Worm (Caenorhabditis elegans): Measurements from ENCODE around the gene trr-1.

The trr-1 gene

DNA sequence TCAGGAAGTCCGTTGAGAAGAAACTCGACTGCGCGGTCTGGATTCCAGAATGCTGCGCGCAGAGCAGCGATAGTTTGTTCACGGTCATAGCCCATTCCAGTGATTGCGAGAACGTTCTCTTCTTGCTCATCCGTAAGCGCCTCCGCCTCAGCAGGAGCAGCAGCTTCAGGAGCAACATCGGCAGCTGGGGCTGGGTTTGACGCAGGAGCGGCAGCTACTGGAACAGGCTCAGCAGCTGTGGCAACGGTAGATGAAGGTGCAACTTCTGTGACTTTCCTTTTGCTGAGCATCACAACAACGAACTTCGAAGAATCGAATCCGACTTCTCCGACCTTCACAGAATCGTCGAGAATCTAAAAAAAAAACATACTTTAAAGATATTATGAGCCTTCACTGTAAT lies 23.6 kb downstream of the trr-1 start:
- TF ChIP-seq set-16 (GFP tag; IDR thresholded peaks at IDR 0.05) (peak; percentile 87), jun-1 (tag; optimal IDR thresholded peaks at IDR 0.05) (no peak), ceh-82 (tag; optimal IDR thresholded peaks at IDR 0.05) (no peak)

ce11 chrII:11650975-11651588 lies 24.6 kb downstream of the trr-1 start, which contains the start of gene coa-7:
TSS of gene coa-7 (minus strand) at chrII:11651148.
- TF ChIP-seq unc-62 (GFP tag; optimal IDR thresholded peaks at IDR 0.05 in 1 of 2) (peak in 1 of 2 experiments; percentile 72), unc-62 (tag; optimal IDR thresholded peaks at IDR 0.05) (no peak), jun-1 (tag; optimal IDR thresholded peaks at IDR 0.05) (no peak), hlh-30 (tag; optimal IDR thresholded peaks at IDR 0.05; ENCODE audit: insufficient read depth) (no peak), ztf-11 (tag; optimal IDR thresholded peaks at IDR 0.05) (no peak), lin-38 (GFP tag; IDR thresholded peaks at IDR 0.05) (peak; percentile 36; the same call in 1 of the 2 replicates), lin-13 (GFP tag; optimal IDR thresholded peaks at IDR 0.05) (no peak), cey-2 (tag; optimal IDR thresholded peaks at IDR 0.05; ENCODE audit: borderline replicate concordance, insufficient read depth) (no peak), pha-4 (GFP tag; IDR thresholded peaks at IDR 0.05) (peak; percentile 37; the same call in 1 of the 2 replicates), pha-4 (tag; optimal IDR thresholded peaks at IDR 0.05) (no peak), ceh-28 (tag; optimal IDR thresholded peaks at IDR 0.05) (no peak), T26A8.4 (GFP tag; IDR thresholded peaks at IDR 0.05) (0 out of 2 replicates have a peak, but pooled peaks have one; percentile 19), F49E8.2 (tag; optimal IDR thresholded peaks at IDR 0.05; ENCODE audit: borderline replicate concordance) (peak; percentile 22), mdl-1 (tag; optimal IDR thresholded peaks at IDR 0.05) (no peak), pqm-1 (tag; optimal IDR thresholded peaks at IDR 0.05) (no peak), ztf-7 (tag; optimal IDR thresholded peaks at IDR 0.05) (no peak), D1046.2 (GFP tag; IDR thresholded peaks at IDR 0.05) (no peak), vab-7 (GFP tag; IDR thresholded peaks at IDR 0.05) (no peak), nhr-42 (GFP tag; IDR thresholded peaks at IDR 0.05) (no peak), mes-2 (tag; optimal IDR thresholded peaks at IDR 0.05; ENCODE audit: poor library complexity, severe bottlenecking) (no peak), ama-1 (optimal IDR thresholded peaks at IDR 0.05) (peak; percentile 78), Y48G9A.11 (GFP tag; IDR thresholded peaks at IDR 0.05) (peak; percentile 6; the same call in 1 of the 2 replicates), egl-43 (GFP tag; IDR thresholded peaks at IDR 0.05) (no peak), ctbp-1 (GFP tag; IDR thresholded peaks at IDR 0.05) (peak; percentile 64; the same call in 1 of the 2 replicates)

ce11 chrII:11649239-11649638 lies 26.5 kb downstream of the trr-1 start:
- TF ChIP-seq dve-1 (tag; optimal IDR thresholded peaks at IDR 0.05; ENCODE audit: insufficient read depth) (peak; percentile 40), hlh-30 (tag; optimal IDR thresholded peaks at IDR 0.05; ENCODE audit: insufficient read depth) (peak; percentile 41), aha-1 (tag) (peak; percentile 81), madf-9 (GFP tag; conservative IDR thresholded peaks at IDR 0.05) (no peak), lsy-2 (tag; optimal IDR thresholded peaks at IDR 0.05) (peak in 1 of 2 experiments; percentile 35)

DNA sequence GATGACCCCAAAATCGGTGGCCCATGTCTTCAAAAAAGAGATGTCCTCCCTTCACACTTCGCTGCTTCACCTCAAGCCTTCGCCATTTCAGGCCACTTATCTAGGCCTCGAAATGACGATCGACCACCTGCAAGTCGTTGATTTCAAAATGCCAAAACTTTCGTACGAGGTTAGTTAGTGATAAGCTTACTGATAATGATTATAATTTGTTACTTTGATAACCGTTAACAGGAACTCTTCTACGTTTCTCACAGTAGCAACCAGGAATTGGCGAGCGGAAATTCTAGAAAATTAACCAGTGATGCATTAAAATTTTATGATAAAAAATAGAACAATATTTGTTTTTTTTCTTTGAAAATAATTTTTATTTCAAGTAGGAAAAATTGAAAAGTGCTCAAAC lies 28.9 kb downstream of the trr-1 start:
- TF ChIP-seq daf-19 (GFP tag; conservative IDR thresholded peaks at IDR 0.05) (no peak), F37D6.2 (tag; optimal IDR thresholded peaks at IDR 0.05) (no peak), nhr-28 (tag; optimal IDR thresholded peaks at IDR 0.05) (peak; percentile 13), spr-3 (GFP tag; optimal IDR thresholded peaks at IDR 0.05) (no peak), spr-1 (tag; optimal IDR thresholded peaks at IDR 0.05) (no peak), lin-39 (tag; optimal IDR thresholded peaks at IDR 0.05) (no peak), ZK546.5 (tag; optimal IDR thresholded peaks at IDR 0.05) (no peak), fkh-10 (GFP tag; optimal IDR thresholded peaks at IDR 0.05) (no peak), nhr-76 (tag; optimal IDR thresholded peaks at IDR 0.05) (no peak), daf-16 (GFP tag; optimal IDR thresholded peaks at IDR 0.05) (no peak), daf-16 (tag; optimal IDR thresholded peaks at IDR 0.05) (peak; percentile 10), dmd-6 (GFP tag; IDR thresholded peaks at IDR 0.05) (0 out of 2 replicates have a peak, but pooled peaks have one; percentile 33), mxl-2 (GFP tag; conservative IDR thresholded peaks at IDR 0.05) (no peak), Y5F2A.4 (GFP tag; optimal IDR thresholded peaks at IDR 0.05) (no peak), zip-11 (GFP tag; IDR thresholded peaks at IDR 0.05) (no peak), unc-39 (tag; optimal IDR thresholded peaks at IDR 0.05) (no peak), dve-1 (tag; optimal IDR thresholded peaks at IDR 0.05; ENCODE audit: insufficient read depth) (peak; percentile 7), mep-1 (tag; optimal IDR thresholded peaks at IDR 0.05) (no peak), unc-130 (GFP tag; optimal IDR thresholded peaks at IDR 0.05) (no peak)

Data from whole organism, L4 larva.